Worm (Caenorhabditis elegans): ENCODE data around the gene acs-1.

- TF ChIP-seq peb-1 (tag; optimal IDR thresholded peaks at IDR 0.05) (no peak), nhr-77 (tag; optimal IDR thresholded peaks at IDR 0.05) (no peak), snpc-4 (tag; optimal IDR thresholded peaks at IDR 0.05) (no peak), ama-1 (optimal IDR thresholded peaks at IDR 0.05) (no peak), egl-27 (tag; optimal IDR thresholded peaks at IDR 0.05) (no peak), zag-1 (tag; optimal IDR thresholded peaks at IDR 0.05) (no peak), unc-62 (GFP tag; optimal IDR thresholded peaks at IDR 0.05) (no peak), ceh-82 (tag; optimal IDR thresholded peaks at IDR 0.05) (no peak), elt-3 (tag; optimal IDR thresholded peaks at IDR 0.05) (no peak), alr-1 (tag; optimal IDR thresholded peaks at IDR 0.05) (no peak), sma-9 (GFP tag; optimal IDR thresholded peaks at IDR 0.05) (no peak), sma-9 (tag; optimal IDR thresholded peaks at IDR 0.05) (no peak), nhr-11 (tag; optimal IDR thresholded peaks at IDR 0.05) (no peak), sem-4 (tag; optimal IDR thresholded peaks at IDR 0.05) (no peak)
Observed at ce11 chrV:6579992-6580391, 55.2 kb downstream of the acs-1 start, which contains the start of gene EGAP9.3.

All from whole organism, L2 larva.